Worm (Caenorhabditis elegans): ENCODE data around the gene atg-10.

ce11 chrII:8627907-8628306, 31.0 kb upstream of the atg-10 start:
- TF ChIP-seq elt-3 (tag; optimal IDR thresholded peaks at IDR 0.05) = no peak
- no peak for TF ChIP-seq nhr-11 (tag; optimal IDR thresholded peaks at IDR 0.05)
- TF ChIP-seq ceh-82 (tag; optimal IDR thresholded peaks at IDR 0.05) = no peak
- TF ChIP-seq unc-62 (GFP tag; optimal IDR thresholded peaks at IDR 0.05) = no peak
- TF ChIP-seq lin-15B (tag; optimal IDR thresholded peaks at IDR 0.05) = no peak
- TF ChIP-seq mdl-1 (tag; optimal IDR thresholded peaks at IDR 0.05) = no peak
- TF ChIP-seq nhr-71 (tag; optimal IDR thresholded peaks at IDR 0.05) = no peak
- TF ChIP-seq egl-27 (tag; optimal IDR thresholded peaks at IDR 0.05) = no peak

All from whole organism, L1 larva.